Comparison of ENCODE assay signal across 6 worm cellular contexts in the genomic region with DNA sequence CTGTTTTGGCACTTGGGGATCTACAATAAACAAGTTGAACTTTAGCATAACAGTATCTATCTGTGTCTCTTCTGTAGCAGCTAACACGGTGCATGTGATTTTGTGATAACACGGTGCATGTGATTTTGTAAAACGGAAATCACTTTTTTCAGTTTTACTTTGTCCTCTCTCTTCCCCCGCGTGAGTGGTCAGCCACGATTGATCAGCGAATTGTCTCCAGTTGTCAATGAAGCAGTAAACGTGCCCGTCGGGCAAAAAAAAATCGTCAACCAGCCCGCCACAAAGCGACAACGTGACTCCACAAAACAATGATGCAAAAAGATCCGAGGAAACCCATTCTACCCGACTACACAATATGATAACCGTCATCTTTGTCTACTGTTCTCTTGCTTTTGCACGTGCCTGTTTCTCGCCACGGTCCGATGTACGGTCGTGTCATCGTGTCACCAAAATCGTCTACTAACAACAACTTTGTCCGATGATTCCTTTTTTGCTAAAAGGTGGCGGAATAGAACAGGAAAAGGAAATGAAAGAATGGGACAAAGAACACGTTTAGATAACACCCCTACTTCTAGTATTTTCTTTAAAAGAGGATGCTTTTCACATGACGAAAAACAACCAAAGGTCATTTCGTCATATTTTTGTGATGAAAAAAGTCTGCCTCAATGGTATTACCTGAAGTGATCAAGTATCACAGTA.
TF ChIP-seq lines count a peak whose summit lies in the region.

No protein-coding gene starts in this region.

TF ChIP-seq in whole organism, L1 larva, 84 proteins besides CTCF, POLR2A, EP300 and RAD21 (continues in another document):
- no peak for TF ChIP-seq pag-3 (tag; optimal IDR thresholded peaks at IDR 0.05; lab: Kevin White, UChicago; ENCODE audit: borderline replicate concordance, insufficient read depth)
- TF ChIP-seq dpl-1 (GFP tag; optimal IDR thresholded peaks at IDR 0.05; lab: Kevin White, UChicago) = peak; percentile 12 to 29 (median 16)
- TF ChIP-seq isw-1 (GFP tag; IDR thresholded peaks at IDR 0.05; lab: Robert Waterston, UW) = no peak
- TF ChIP-seq nhr-47 (tag; optimal IDR thresholded peaks at IDR 0.05; lab: Kevin White, UChicago) = peak; percentile 72
- TF ChIP-seq ets-5 (GFP tag; IDR thresholded peaks at IDR 0.05; lab: Robert Waterston, UW) = no peak
- TF ChIP-seq C34B4.2 (tag; optimal IDR thresholded peaks at IDR 0.05; lab: Kevin White, UChicago) = no peak
- TF ChIP-seq elt-2 (tag; optimal IDR thresholded peaks at IDR 0.05; lab: Kevin White, UChicago) = peak; percentile 94
- no peak for TF ChIP-seq alr-1 (tag; optimal IDR thresholded peaks at IDR 0.05; lab: Kevin White, UChicago; ENCODE audit: borderline replicate concordance)
- TF ChIP-seq aly-2 (tag; optimal IDR thresholded peaks at IDR 0.05; lab: Kevin White, UChicago) = no peak
- no peak for TF ChIP-seq fos-1 (tag; optimal IDR thresholded peaks at IDR 0.05; lab: Kevin White, UChicago)
- no peak for TF ChIP-seq pax-3 (tag; optimal IDR thresholded peaks at IDR 0.05; lab: Kevin White, UChicago)
- TF ChIP-seq nhr-77 (tag; optimal IDR thresholded peaks at IDR 0.05; lab: Kevin White, UChicago) = peak; percentile 30
- no peak for TF ChIP-seq jun-1 (tag; optimal IDR thresholded peaks at IDR 0.05; lab: Kevin White, UChicago)

TF ChIP-seq in whole organism, L2 larva, 48 proteins besides CTCF, POLR2A, EP300 and RAD21 (continues in another document):
- TF ChIP-seq lin-13 (GFP tag; optimal IDR thresholded peaks at IDR 0.05; lab: Kevin White, UChicago) (no peak), nhr-21 (tag; optimal IDR thresholded peaks at IDR 0.05; lab: Kevin White, UChicago) (peak; percentile 97), snpc-4 (tag; optimal IDR thresholded peaks at IDR 0.05; lab: Kevin White, UChicago) (no peak), crh-2 (tag; optimal IDR thresholded peaks at IDR 0.05; lab: Kevin White, UChicago) (peak; percentile 47), nhr-25 (tag; optimal IDR thresholded peaks at IDR 0.05; lab: Kevin White, UChicago) (peak; percentile 92), egl-27 (tag; optimal IDR thresholded peaks at IDR 0.05; lab: Kevin White, UChicago) (peak; percentile 14), unc-55 (GFP tag; optimal IDR thresholded peaks at IDR 0.05; lab: Kevin White, UChicago) (no peak), peb-1 (tag; optimal IDR thresholded peaks at IDR 0.05; lab: Kevin White, UChicago) (no peak), nhr-129 (tag; optimal IDR thresholded peaks at IDR 0.05; lab: Kevin White, UChicago) (peak; percentile 97), nhr-23 (tag; optimal IDR thresholded peaks at IDR 0.05; lab: Kevin White, UChicago) (no peak), ceh-82 (tag; optimal IDR thresholded peaks at IDR 0.05; lab: Kevin White, UChicago) (no peak), blmp-1 (tag; optimal IDR thresholded peaks at IDR 0.05; lab: Kevin White, UChicago; ENCODE audit: insufficient read depth) (peak; percentile 66), ztf-4 (tag; optimal IDR thresholded peaks at IDR 0.05; lab: Kevin White, UChicago) (peak; percentile 20), nhr-10 (tag; optimal IDR thresholded peaks at IDR 0.05; lab: Kevin White, UChicago) (no peak)

TF ChIP-seq in whole organism, L3 larva, 47 proteins besides CTCF, POLR2A, EP300 and RAD21 (continues in another document):
- TF ChIP-seq fkh-10 (GFP tag; optimal IDR thresholded peaks at IDR 0.05; lab: Kevin White, UChicago) = no peak
- TF ChIP-seq unc-39 (tag; optimal IDR thresholded peaks at IDR 0.05; lab: Kevin White, UChicago) = no peak
- peak in 1 of 2 experiments; percentile 8 for TF ChIP-seq eor-1 (tag; optimal IDR thresholded peaks at IDR 0.05; lab: Kevin White, UChicago)
- no peak for TF ChIP-seq aly-2 (tag; optimal IDR thresholded peaks at IDR 0.05; lab: Kevin White, UChicago)
- peak; percentile 95 for TF ChIP-seq nhr-23 (tag; optimal IDR thresholded peaks at IDR 0.05; lab: Kevin White, UChicago)
- TF ChIP-seq pqm-1 (tag; optimal IDR thresholded peaks at IDR 0.05; lab: Kevin White, UChicago) = peak; percentile 27
- TF ChIP-seq lsy-12 (tag; optimal IDR thresholded peaks at IDR 0.05; lab: Kevin White, UChicago) = peak; percentile 60
- peak; percentile 93 for TF ChIP-seq nhr-43 (tag; optimal IDR thresholded peaks at IDR 0.05; lab: Kevin White, UChicago; ENCODE audit: poor library complexity, severe bottlenecking)
- TF ChIP-seq elt-2 (tag; optimal IDR thresholded peaks at IDR 0.05; lab: Kevin White, UChicago) = peak; percentile 91
- TF ChIP-seq nhr-76 (tag; optimal IDR thresholded peaks at IDR 0.05; lab: Kevin White, UChicago) = no peak
- TF ChIP-seq unc-62 (GFP tag; optimal IDR thresholded peaks at IDR 0.05; lab: Kevin White, UChicago) = peak; percentile 53
- TF ChIP-seq nhr-25 (tag; optimal IDR thresholded peaks at IDR 0.05; lab: Kevin White, UChicago) = peak; percentile 74
- TF ChIP-seq ceh-28 (tag; optimal IDR thresholded peaks at IDR 0.05; lab: Kevin White, UChicago) = no peak
- no peak for TF ChIP-seq sea-2 (GFP tag; optimal IDR thresholded peaks at IDR 0.05; lab: Kevin White, UChicago)

TF ChIP-seq in whole organism, L4 larva, 104 proteins besides CTCF, POLR2A, EP300 and RAD21 (continues in another document):
- TF ChIP-seq duxl-1 (tag; optimal IDR thresholded peaks at IDR 0.05; lab: Kevin White, UChicago; ENCODE audit: poor library complexity) (peak; percentile 21), T20F7.1 (GFP tag; optimal IDR thresholded peaks at IDR 0.05; lab: Kevin White, UChicago) (no peak), F10B5.3 (tag; optimal IDR thresholded peaks at IDR 0.05; lab: Kevin White, UChicago) (no peak), lin-1 (GFP tag; IDR thresholded peaks at IDR 0.05; lab: Robert Waterston, UW) (peak; percentile 80), aha-1 (tag; lab: Kevin White, UChicago) (peak; percentile 99), ztf-7 (tag; optimal IDR thresholded peaks at IDR 0.05; lab: Kevin White, UChicago) (peak; percentile 79), php-3 (GFP tag; IDR thresholded peaks at IDR 0.05; lab: Robert Waterston, UW) (peak; percentile 84), lir-3 (tag; optimal IDR thresholded peaks at IDR 0.05; lab: Kevin White, UChicago) (no peak), ceh-20 (GFP tag; IDR thresholded peaks at IDR 0.05; lab: Robert Waterston, UW) (peak; percentile 84), vab-7 (GFP tag; IDR thresholded peaks at IDR 0.05; lab: Robert Waterston, UW) (no peak), fos-1 (tag; optimal IDR thresholded peaks at IDR 0.05; lab: Kevin White, UChicago) (no peak), mxl-2 (GFP tag; conservative IDR thresholded peaks at IDR 0.05; lab: Robert Waterston, UW) (peak; percentile 89), daf-12 (tag; optimal IDR thresholded peaks at IDR 0.05; lab: Kevin White, UChicago) (no peak), unc-39 (tag; optimal IDR thresholded peaks at IDR 0.05; lab: Kevin White, UChicago) (no peak), ZK337.2 (GFP tag; IDR thresholded peaks at IDR 0.05; lab: Robert Waterston, UW) (0 out of 2 replicates have a peak, but pooled peaks have one; percentile 26), daf-8 (GFP tag; IDR thresholded peaks at IDR 0.05; lab: Robert Waterston, UW) (no peak)

TF ChIP-seq in whole organism, late embryonic, 69 proteins besides CTCF, POLR2A, EP300 and RAD21:
- TF ChIP-seq T23F11.4 (GFP tag; optimal IDR thresholded peaks at IDR 0.05; lab: Kevin White, UChicago) = no peak
- TF ChIP-seq pqm-1 (tag; optimal IDR thresholded peaks at IDR 0.05; lab: Kevin White, UChicago) = peak; percentile 1

TF ChIP-seq in whole organism, young adult, 124 proteins besides CTCF, POLR2A, EP300 and RAD21 (continues in another document):
- TF ChIP-seq bed-2 (GFP tag; IDR thresholded peaks at IDR 0.05; lab: Robert Waterston, UW) (no peak), lin-35 (GFP tag; optimal IDR thresholded peaks at IDR 0.05; lab: Kevin White, UChicago) (peak in 1 of 3 experiments; percentile 41), snpc-3.4 (tag; optimal IDR thresholded peaks at IDR 0.05; lab: Kevin White, UChicago) (no peak), F22D6.2 (tag; optimal IDR thresholded peaks at IDR 0.05; lab: Kevin White, UChicago) (peak; percentile 90), aptf-3 (GFP tag; IDR thresholded peaks at IDR 0.05; lab: Robert Waterston, UW) (no peak), madf-6 (GFP tag; IDR thresholded peaks at IDR 0.05; lab: Robert Waterston, UW) (no peak), hmg-20 (GFP tag; IDR thresholded peaks at IDR 0.05; lab: Robert Waterston, UW) (0 out of 2 replicates have a peak, but pooled peaks have one; percentile 15), ztf-26 (tag; optimal IDR thresholded peaks at IDR 0.05; lab: Kevin White, UChicago) (peak; percentile 89), somi-1 (GFP tag; optimal IDR thresholded peaks at IDR 0.05; lab: Kevin White, UChicago) (peak; percentile 93), rcor-1 (GFP tag; IDR thresholded peaks at IDR 0.05; lab: Robert Waterston, UW) (0 out of 2 replicates have a peak, but pooled peaks have one; percentile 18), zim-3 (tag; optimal IDR thresholded peaks at IDR 0.05; lab: Kevin White, UChicago) (no peak), tlf-1 (GFP tag; optimal IDR thresholded peaks at IDR 0.05; lab: Kevin White, UChicago) (peak; percentile 78), akir-1 (GFP tag; optimal IDR thresholded peaks at IDR 0.05; lab: Kevin White, UChicago) (no peak), chd-7 (tag; optimal IDR thresholded peaks at IDR 0.05; lab: Kevin White, UChicago) (peak; percentile 90), Y67H2A.10 (GFP tag; conservative IDR thresholded peaks at IDR 0.05; lab: Robert Waterston, UW) (no peak), ztf-3 (GFP tag; optimal IDR thresholded peaks at IDR 0.05; lab: Kevin White, UChicago) (no peak), K12H6.12 (tag; optimal IDR thresholded peaks at IDR 0.05; lab: Kevin White, UChicago) (peak; percentile 8), lsl-1 (GFP tag; optimal IDR thresholded peaks at IDR 0.05; lab: Kevin White, UChicago) (no peak), atf-7 (tag; optimal IDR thresholded peaks at IDR 0.05; lab: Kevin White, UChicago) (peak; percentile 79), sdz-38 (tag; optimal IDR thresholded peaks at IDR 0.05; lab: Kevin White, UChicago) (no peak), ekl-4 (GFP tag; IDR thresholded peaks at IDR 0.05; lab: Robert Waterston, UW) (peak; percentile 20; the same call in 1 of the 2 replicates), let-607 (tag; optimal IDR thresholded peaks at IDR 0.05; lab: Kevin White, UChicago) (peak; percentile 13 to 82), ZK185.1 (tag; optimal IDR thresholded peaks at IDR 0.05; lab: Kevin White, UChicago; ENCODE audit: poor library complexity, severe bottlenecking) (no peak), hsf-1 (GFP tag; IDR thresholded peaks at IDR 0.05; lab: Robert Waterston, UW) (no peak), snpc-1.1 (tag; optimal IDR thresholded peaks at IDR 0.05; lab: Kevin White, UChicago; ENCODE audit: insufficient read depth) (no peak), B0261.1 (tag; optimal IDR thresholded peaks at IDR 0.05; lab: Kevin White, UChicago) (no peak), rec-8 (tag; optimal IDR thresholded peaks at IDR 0.05; lab: Kevin White, UChicago) (no peak), zfh-2 (GFP tag; conservative IDR thresholded peaks at IDR 0.05; lab: Robert Waterston, UW) (peak; percentile 64), egl-44 (GFP tag; IDR thresholded peaks at IDR 0.05; lab: Robert Waterston, UW) (peak; percentile 86), nhr-90 (tag; optimal IDR thresholded peaks at IDR 0.05; lab: Kevin White, UChicago) (peak; percentile 73)
